Fruit fly (Drosophila melanogaster) whole organism, embryonic: Measurements from ENCODE around the gene asun.
A peak's percentile ranks its signal among the peaks of the same experiment; 100 is the strongest.

Experiments
- B-H1 ChIP-seq: fragments of 200-800 bp; sonication (Bioruptor generic); IDR thresholded peaks from 3 replicates; pipeline ENCODE4 v1.3.6; 2022; ENCODE audit warnings: missing biosample characterization, missing genetic modification characterization
- BEAF-32 ChIP-seq: fragments of 200-800 bp; sonication (Bioruptor generic); optimal IDR thresholded peaks from 3 replicates; lab custom pipeline; 2017; ENCODE audit warnings: missing biosample characterization, missing genetic modification characterization, mild to moderate bottlenecking, moderate library complexity, missing genetic modification reagents
- CG10321 ChIP-seq: fragments of 200-800 bp; sonication (Bioruptor generic); IDR thresholded peaks from 2 replicates; pipeline ENCODE4 v1.3.6; 2022; ENCODE audit warnings: missing biosample characterization, missing genetic modification characterization
- CG11723 ChIP-seq: fragments of 200-800 bp; sonication (Bioruptor generic); optimal IDR thresholded peaks from 2 replicates; lab custom pipeline; 2017; ENCODE audit warnings: missing biosample characterization, mild to moderate bottlenecking, missing genetic modification characterization
- CG12769 ChIP-seq: fragments of 200-800 bp; sonication (Bioruptor generic); optimal IDR thresholded peaks from 2 replicates; lab custom pipeline; 2019; ENCODE audit warnings: missing biosample characterization, mild to moderate bottlenecking, missing genetic modification characterization, moderate library complexity
- CG13894 ChIP-seq: fragments of 200-800 bp; sonication (Bioruptor generic); optimal IDR thresholded peaks from 3 replicates; lab custom pipeline; 2018; ENCODE audit warnings: missing biosample characterization, mild to moderate bottlenecking, missing genetic modification characterization, moderate library complexity
- CG17385 ChIP-seq: fragments of 200-800 bp; sonication (Bioruptor generic); optimal IDR thresholded peaks from 3 replicates; lab custom pipeline; 2018; ENCODE audit warnings: missing biosample characterization, mild to moderate bottlenecking, missing genetic modification characterization
- CG17568 ChIP-seq: fragments of 200-800 bp; sonication (Bioruptor generic); optimal IDR thresholded peaks from 2 replicates; lab custom pipeline; 2018; ENCODE audit warnings: missing biosample characterization, mild to moderate bottlenecking, missing genetic modification characterization, moderate library complexity
- CG17829 ChIP-seq: fragments of 200-800 bp; optimal IDR thresholded peaks from 2 replicates; lab custom pipeline; 2019; ENCODE audit warnings: missing biosample characterization, mild to moderate bottlenecking, missing genetic modification characterization, moderate library complexity
- CG30431 ChIP-seq: fragments of 200-800 bp; sonication (Bioruptor generic); optimal IDR thresholded peaks from 2 replicates; lab custom pipeline; 2017; ENCODE audit warnings: missing biosample characterization, missing genetic modification characterization
- CG31441 ChIP-seq: fragments of 200-800 bp; sonication (Bioruptor generic); IDR thresholded peaks from 2 replicates; pipeline ENCODE4 v1.3.6; 2022; ENCODE audit warnings: missing biosample characterization, missing genetic modification characterization
- CG4617 ChIP-seq: fragments of 200-800 bp; sonication (Bioruptor generic); optimal IDR thresholded peaks from 3 replicates; lab custom pipeline; 2016; ENCODE audit warnings: missing biosample characterization, missing genetic modification characterization, borderline replicate concordance
- CG4820 ChIP-seq: fragments of 200-800 bp; sonication (Bioruptor generic); optimal IDR thresholded peaks from 3 replicates; lab custom pipeline; 2016; ENCODE audit warnings: missing biosample characterization, missing genetic modification characterization
- CG6654 ChIP-seq: fragments of 200-800 bp; sonication (Bioruptor generic); optimal IDR thresholded peaks from 2 replicates; lab custom pipeline; 2017; ENCODE audit warnings: missing biosample characterization, mild to moderate bottlenecking, missing genetic modification characterization
- CG6765 ChIP-seq: fragments of 200-800 bp; sonication (Bioruptor generic); optimal IDR thresholded peaks from 3 replicates; lab custom pipeline; 2017; ENCODE audit warnings: missing biosample characterization, mild to moderate bottlenecking, missing genetic modification characterization
- CG6791 ChIP-seq: fragments of 200-800 bp; sonication (Bioruptor generic); IDR thresholded peaks from 3 replicates; pipeline ENCODE4 v1.3.6; 2022; ENCODE audit warnings: missing biosample characterization, missing genetic modification characterization; ENCODE audit not compliant: partially characterized antibody
- CG7839 ChIP-seq: fragments of 200-800 bp; sonication (Bioruptor generic); optimal IDR thresholded peaks from 3 replicates; lab custom pipeline; 2018; ENCODE audit warnings: missing biosample characterization, mild to moderate bottlenecking, missing genetic modification characterization, moderate library complexity
- CG9437 ChIP-seq: fragments of 200-800 bp; sonication (Bioruptor generic); optimal IDR thresholded peaks from 2 replicates; lab custom pipeline; 2018; ENCODE audit warnings: missing biosample characterization, mild to moderate bottlenecking, missing genetic modification characterization
- Drgx ChIP-seq: fragments of 200-800 bp; sonication (Bioruptor generic); IDR thresholded peaks from 2 replicates; pipeline ENCODE4 v1.3.6; 2022; ENCODE audit warnings: missing biosample characterization, missing genetic modification characterization
- Ets65A ChIP-seq: fragments of 200-800 bp; sonication (Bioruptor generic); peaks from one replicate; lab custom pipeline; 2016; ENCODE audit warnings: missing biosample characterization, missing genetic modification characterization
- HLH4C ChIP-seq: fragments of 200-800 bp; sonication (Bioruptor generic); IDR thresholded peaks from 3 replicates; pipeline ENCODE4 v1.3.6; 2022; ENCODE audit warnings: missing biosample characterization, missing genetic modification characterization; ENCODE audit not compliant: partially characterized antibody
- MBD-R2 ChIP-seq: fragments of 200-800 bp; sonication (Bioruptor generic); IDR thresholded peaks from 2 replicates; pipeline ENCODE4 v1.3.6; 2022; ENCODE audit warnings: missing biosample characterization, missing genetic modification characterization
- Max ChIP-seq: fragments of 200-800 bp; sonication (Bioruptor generic); optimal IDR thresholded peaks from 2 replicates; lab custom pipeline; 2016; ENCODE audit warnings: missing biosample characterization, mild to moderate bottlenecking, missing genetic modification characterization
- Med ChIP-seq: fragments of 200-800 bp; sonication (Bioruptor generic); peaks from one replicate; lab custom pipeline; 2016; ENCODE audit warnings: missing biosample characterization, missing genetic modification characterization, mild to moderate bottlenecking, inconsistent platforms, moderate library complexity
- NC2β ChIP-seq: fragments of 200-800 bp; sonication (Bioruptor generic); optimal IDR thresholded peaks from 2 replicates; lab custom pipeline; 2016; ENCODE audit warnings: missing biosample characterization, missing genetic modification characterization
- Poxn ChIP-seq: fragments of 200-800 bp; sonication (Bioruptor generic); IDR thresholded peaks from 2 replicates; pipeline ENCODE4 v1.3.6; 2022; ENCODE audit warnings: missing biosample characterization, missing genetic modification characterization
- Six4 ChIP-seq: fragments of 200-800 bp; sonication (Bioruptor generic); optimal IDR thresholded peaks from 2 replicates; lab custom pipeline; 2016; ENCODE audit warnings: missing biosample characterization, missing genetic modification characterization
- Sry-β ChIP-seq: fragments of 200-800 bp; sonication (Bioruptor generic); optimal IDR thresholded peaks from 2 replicates; lab custom pipeline; 2018; ENCODE audit warnings: missing biosample characterization, mild to moderate bottlenecking, missing genetic modification characterization, moderate library complexity
- Ssrp ChIP-seq: fragments of 200-800 bp; sonication (Bioruptor generic); optimal IDR thresholded peaks from 2 replicates; lab custom pipeline; 2018; ENCODE audit warnings: missing biosample characterization, mild to moderate bottlenecking, missing genetic modification characterization, moderate library complexity
- Vsx1 ChIP-seq: fragments of 200-800 bp; sonication (Bioruptor generic); optimal IDR thresholded peaks from 2 replicates; lab custom pipeline; 2017; ENCODE audit warnings: missing biosample characterization, mild to moderate bottlenecking, missing genetic modification characterization, missing genetic modification reagents
- crol ChIP-seq: fragments of 200-800 bp; sonication (Bioruptor generic); IDR thresholded peaks from 2 replicates; pipeline ENCODE4 v1.3.6; 2022; ENCODE audit warnings: missing biosample characterization, missing genetic modification characterization
- dan ChIP-seq: fragments of 200-800 bp; sonication (Bioruptor generic); IDR thresholded peaks from 2 replicates; pipeline ENCODE4 v1.3.6; 2022; ENCODE audit warnings: missing biosample characterization, missing genetic modification characterization
- disco-r ChIP-seq: fragments of 200-800 bp; sonication (Bioruptor generic); optimal IDR thresholded peaks from 2 replicates; lab custom pipeline; 2016; ENCODE audit warnings: missing biosample characterization, missing genetic modification characterization
- dysf ChIP-seq: fragments of 200-800 bp; sonication (Bioruptor generic); IDR thresholded peaks from 3 replicates; pipeline ENCODE4 v1.3.6; 2022; ENCODE audit warnings: missing biosample characterization, missing genetic modification characterization
- ftz-f1 ChIP-seq: fragments of 200-800 bp; sonication (Bioruptor generic); optimal IDR thresholded peaks from 2 replicates; lab custom pipeline; 2016; ENCODE audit warnings: missing biosample characterization, missing genetic modification characterization
- kah ChIP-seq: fragments of 200-800 bp; sonication (Bioruptor generic); optimal IDR thresholded peaks from 2 replicates; lab custom pipeline; 2018; ENCODE audit warnings: missing biosample characterization, mild to moderate bottlenecking, missing genetic modification characterization
- ken ChIP-seq: fragments of 200-800 bp; sonication (Bioruptor generic); IDR thresholded peaks from 3 replicates; pipeline ENCODE4 v1.3.6; 2022; ENCODE audit warnings: missing biosample characterization, missing genetic modification characterization
- lab ChIP-seq: fragments of 200-800 bp; sonication (Bioruptor generic); optimal IDR thresholded peaks from 3 replicates; lab custom pipeline; 2017; ENCODE audit warnings: missing biosample characterization, missing genetic modification characterization, mild to moderate bottlenecking, moderate library complexity, missing genetic modification reagents
- lmd ChIP-seq: fragments of 200-800 bp; sonication (Bioruptor generic); IDR thresholded peaks from 2 replicates; pipeline ENCODE4 v1.3.6; 2022; ENCODE audit warnings: missing biosample characterization, missing genetic modification characterization
- pan ChIP-seq, 4 experiments: fragments of >200 bp in 3 of 4; fragments of 200-800 bp in 1 of 4; sonication (Bioruptor generic) in 1 of 4; optimal IDR thresholded peaks in 3 of 4; IDR thresholded peaks in 1 of 4; 2 replicates each; pipeline versions ENCODE4 v1.3.6 to Lab custom; 2017 to 2022; ENCODE audit warnings: missing biosample characterization in 2 of 4, missing genetic modification characterization in 2 of 4, mixed read lengths in 1 of 4
- sens ChIP-seq: fragments of 200-800 bp; sonication (Bioruptor generic); peaks from one replicate; lab custom pipeline; 2016; ENCODE audit warnings: missing biosample characterization, missing genetic modification characterization
- slou ChIP-seq: fragments of 200-800 bp; sonication (Bioruptor generic); optimal IDR thresholded peaks from 3 replicates; lab custom pipeline; 2016; ENCODE audit warnings: missing biosample characterization, missing genetic modification characterization
- stwl ChIP-seq: fragments of 200-800 bp; sonication (Bioruptor generic); optimal IDR thresholded peaks from 3 replicates; lab custom pipeline; 2018; ENCODE audit warnings: missing biosample characterization, mild to moderate bottlenecking, missing genetic modification characterization, moderate library complexity
- ttk ChIP-seq: fragments of 200-800 bp; sonication (Bioruptor generic); IDR thresholded peaks from 2 replicates; pipeline ENCODE4 v2.1.2; 2022; ENCODE audit warnings: missing biosample characterization, missing genetic modification characterization

Gene asun

dm6 chr3R:16218251-16219030, 45.6 kb upstream of the asun start (continued):
- TF ChIP-seq dan (GFP tag; lab: Robert Waterston, UW): no peak
- no peak for TF ChIP-seq CG30431 (GFP tag; lab: Kevin White, UChicago)
- TF ChIP-seq CG17829 (tag; lab: Kevin White, UChicago): no peak
- peak; percentile 39 for TF ChIP-seq kah (GFP tag; lab: Kevin White, UChicago)
- no peak for TF ChIP-seq slou (GFP tag; lab: Kevin White, UChicago)
- peak; percentile 29 for TF ChIP-seq CG12769 (tag; lab: Kevin White, UChicago)
- no peak for TF ChIP-seq CG4820
- peak; percentile 66; the same call in 1 of the 2 replicates for TF ChIP-seq crol (GFP tag; lab: Robert Waterston, UW)
- no peak for TF ChIP-seq Sry-β (GFP tag; lab: Kevin White, UChicago)
- no peak for TF ChIP-seq Max (GFP tag; lab: Kevin White, UChicago)
- no peak for TF ChIP-seq CG6654 (GFP tag; lab: Kevin White, UChicago)
- TF ChIP-seq Six4 (GFP tag; lab: Kevin White, UChicago): no peak
- TF ChIP-seq disco-r: no peak
- TF ChIP-seq Ssrp: no peak
- TF ChIP-seq ftz-f1 (GFP tag; lab: Kevin White, UChicago): peak; percentile 62
- peak; percentile 62 for TF ChIP-seq Med (GFP tag; lab: Kevin White, UChicago)
- TF ChIP-seq pan (optimal IDR thresholded peaks at IDR 0.05; lab: Kevin White, UChicago): no peak
- no peak for TF ChIP-seq pan (GFP tag; optimal IDR thresholded peaks at IDR 0.05 in 1 of 2, IDR thresholded peaks at IDR 0.05 in 1 of 2)
- TF ChIP-seq MBD-R2 (GFP tag; lab: Robert Waterston, UW): no peak
- 0 out of 2 replicates have a peak, but pooled peaks have one; percentile 0 for TF ChIP-seq ttk (GFP tag; lab: Robert Waterston, UW)

- TF ChIP-seq stwl (tag; lab: Kevin White, UChicago): peak; percentile 44
- 0 out of 2 replicates have a peak, but pooled peaks have one; percentile 25 for TF ChIP-seq Drgx (GFP tag; lab: Robert Waterston, UW)
- TF ChIP-seq Med (GFP tag; lab: Kevin White, UChicago): peak; percentile 28
- TF ChIP-seq sens (GFP tag; lab: Kevin White, UChicago): peak; percentile 64
- TF ChIP-seq CG7839 (tag; lab: Kevin White, UChicago): no peak
- TF ChIP-seq CG6791 (GFP tag; lab: Robert Waterston, UW): no peak
- peak; percentile 86 for TF ChIP-seq Ets65A (GFP tag; lab: Kevin White, UChicago)
Measured at dm6 chr3R:16220050-16220670, 43.9 kb upstream of the asun start.

DNA sequence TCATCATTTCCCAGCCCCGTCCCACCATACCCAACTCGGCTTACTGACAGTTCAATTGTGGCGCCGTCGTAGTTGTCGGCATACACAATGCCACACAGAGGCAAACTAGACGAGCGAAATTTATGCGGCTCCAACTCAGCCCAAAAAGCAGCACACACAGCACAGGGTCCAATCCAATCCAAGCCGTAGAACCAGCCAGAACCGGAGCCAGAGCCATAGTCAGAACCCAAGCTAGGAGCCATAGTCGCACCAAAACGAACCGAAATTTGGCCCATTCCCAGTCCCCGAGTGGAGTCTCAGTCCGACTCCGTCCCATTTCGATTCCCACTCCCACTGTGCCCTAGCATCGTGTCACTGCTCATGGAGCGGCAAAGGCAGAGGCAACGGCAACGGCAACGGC, 43.2 kb upstream of the asun start:
- TF ChIP-seq Poxn (GFP tag; lab: Robert Waterston, UW): no peak
- TF ChIP-seq B-H1 (GFP tag; lab: Robert Waterston, UW): no peak
- no peak for TF ChIP-seq CG31441 (GFP tag; lab: Robert Waterston, UW)
- no peak for TF ChIP-seq Six4 (GFP tag; lab: Kevin White, UChicago)
- TF ChIP-seq CG4617 (GFP tag; lab: Kevin White, UChicago): no peak
- TF ChIP-seq NC2β (GFP tag; lab: Kevin White, UChicago): no peak
- peak; percentile 7 for TF ChIP-seq lab
- TF ChIP-seq ken (GFP tag; lab: Robert Waterston, UW): 0 out of 3 replicates have a peak, but pooled peaks have one; percentile 6
- no peak for TF ChIP-seq Vsx1
- peak; percentile 84 for TF ChIP-seq CG13894 (tag; lab: Kevin White, UChicago)
- TF ChIP-seq CG10321 (GFP tag; lab: Robert Waterston, UW): no peak
- TF ChIP-seq CG12769 (tag; lab: Kevin White, UChicago): no peak
- TF ChIP-seq CG17568 (GFP tag; lab: Kevin White, UChicago): no peak
- peak; percentile 6; the same call in 1 of the 3 replicates for TF ChIP-seq dysf (GFP tag; lab: Robert Waterston, UW)
- no peak for TF ChIP-seq BEAF-32 (GFP tag; lab: Kevin White, UChicago)
- TF ChIP-seq CG9437 (GFP tag; lab: Kevin White, UChicago): no peak
- TF ChIP-seq CG11723 (GFP tag; lab: Kevin White, UChicago): no peak
- TF ChIP-seq lmd (GFP tag; lab: Robert Waterston, UW): 0 out of 2 replicates have a peak, but pooled peaks have one; percentile 13
- no peak for TF ChIP-seq HLH4C (GFP tag; lab: Robert Waterston, UW)
- TF ChIP-seq CG6765 (GFP tag; lab: Kevin White, UChicago): peak; percentile 14
- no peak for TF ChIP-seq CG17385
- TF ChIP-seq crol (GFP tag; lab: Robert Waterston, UW): peak; percentile 32; the same call in 1 of the 2 replicates
